Worm (Caenorhabditis elegans) whole organism, L4 larva: ENCODE results near the gene cpg-9.
A peak's percentile ranks its signal among the peaks of the same experiment; 100 is the strongest.

ENCODE experiments used
- D1046.2 ChIP-seq: fragments of 200-800 bp; sonication (Bioruptor generic); IDR thresholded peaks from 2 replicates; pipeline ENCODE4 v1.3.6; 2022; ENCODE audit warnings: missing genetic modification characterization, missing compliant biosample characterization
- Y5F2A.4 ChIP-seq: fragments of 200-800 bp; sonication (Bioruptor generic); optimal IDR thresholded peaks from 2 replicates; lab custom pipeline; 2018; ENCODE audit warnings: mild to moderate bottlenecking, missing genetic modification characterization, missing compliant biosample characterization
- ZK546.5 ChIP-seq, 2 experiments: sonication (generic microtip); optimal IDR thresholded peaks; 2 replicates each; lab custom pipeline; 2017; ENCODE audit warnings: missing biosample characterization in 2 of 2, missing genetic modification characterization in 2 of 2
- aha-1 ChIP-seq: fragments of 150-350 bp; peaks from one replicate; lab custom pipeline; 2014; ENCODE audit warnings: missing biosample characterization, missing genetic modification characterization
- ceh-28 ChIP-seq: fragments of 150-350 bp; optimal IDR thresholded peaks from 2 replicates; lab custom pipeline; 2014; ENCODE audit warnings: missing biosample characterization, missing genetic modification reagents, missing genetic modification characterization
- ceh-44 ChIP-seq: fragments of 200-800 bp; sonication (Bioruptor generic); IDR thresholded peaks from 2 replicates; pipeline ENCODE4 v1.3.6; 2022; ENCODE audit warnings: missing genetic modification reagents, missing genetic modification characterization, missing compliant biosample characterization
- ceh-82 ChIP-seq: sonication (generic microtip); optimal IDR thresholded peaks from 2 replicates; lab custom pipeline; 2017; ENCODE audit warnings: missing biosample characterization, missing genetic modification characterization
- ces-1 ChIP-seq: fragments of 150-350 bp; sonication (generic microtip); optimal IDR thresholded peaks from 4 replicates; lab custom pipeline; 2014; ENCODE audit warnings: missing biosample characterization, missing genetic modification reagents, missing genetic modification characterization
- dmd-6 ChIP-seq: fragments of 200-800 bp; sonication (Bioruptor generic); IDR thresholded peaks from 2 replicates; pipeline ENCODE4 v1.3.6; 2022; ENCODE audit warnings: missing genetic modification reagents, missing genetic modification characterization, missing compliant biosample characterization
- dmd-9 ChIP-seq: fragments of 200-800 bp; sonication (Bioruptor generic); IDR thresholded peaks from 2 replicates; pipeline ENCODE4 v1.3.6; 2022; ENCODE audit warnings: missing genetic modification reagents, missing genetic modification characterization, missing compliant biosample characterization
- egl-27 ChIP-seq: sonication (generic microtip); optimal IDR thresholded peaks from 3 replicates; lab custom pipeline; 2017; ENCODE audit warnings: missing biosample characterization, missing genetic modification reagents, missing genetic modification characterization
- gei-8 ChIP-seq: fragments of 200-800 bp; sonication (Bioruptor generic); optimal IDR thresholded peaks from 2 replicates; lab custom pipeline; 2018; ENCODE audit warnings: mild to moderate bottlenecking, missing genetic modification characterization, missing compliant biosample characterization
- jun-1 ChIP-seq: fragments of 150-350 bp; optimal IDR thresholded peaks from 2 replicates; lab custom pipeline; 2014; ENCODE audit warnings: missing biosample characterization, missing genetic modification reagents, missing genetic modification characterization
- lin-1 ChIP-seq: fragments of 200-800 bp; sonication (Bioruptor generic); IDR thresholded peaks from 2 replicates; pipeline ENCODE4 v1.3.6; 2022; ENCODE audit warnings: missing genetic modification reagents, missing genetic modification characterization, missing compliant biosample characterization
- lin-13 ChIP-seq: fragments of 150-350 bp; optimal IDR thresholded peaks from 2 replicates; lab custom pipeline; 2014; ENCODE audit warnings: missing biosample characterization, missing genetic modification reagents, missing genetic modification characterization
- madf-9 ChIP-seq: fragments of 200-800 bp; sonication (Bioruptor generic); conservative IDR thresholded peaks from 2 replicates; pipeline ENCODE4 v1.3.6; 2022; ENCODE audit warnings: missing genetic modification reagents, missing genetic modification characterization, missing compliant biosample characterization
- mxl-3 ChIP-seq: fragments of 200-800 bp; sonication (Bioruptor generic); optimal IDR thresholded peaks from 2 replicates; lab custom pipeline; 2018; ENCODE audit warnings: mild to moderate bottlenecking, missing genetic modification characterization, missing compliant biosample characterization
- nhr-25 ChIP-seq: sonication (generic microtip); optimal IDR thresholded peaks from 2 replicates; lab custom pipeline; 2017; ENCODE audit warnings: missing genetic modification characterization, mild to moderate bottlenecking, missing compliant biosample characterization, antibody characterized with exemption, moderate library complexity, borderline replicate concordance; ENCODE audit not compliant: insufficient read depth
- nhr-41 ChIP-seq: fragments of 200-800 bp; sonication (Bioruptor generic); IDR thresholded peaks from 2 replicates; pipeline ENCODE4 v1.3.6; 2022; ENCODE audit warnings: missing genetic modification reagents, missing genetic modification characterization, missing compliant biosample characterization
- pha-4 ChIP-seq, 2 experiments: fragments of 150-350 bp in 1 of 2; fragments of 200-800 bp in 1 of 2; sonication (Bioruptor generic) in 1 of 2; IDR thresholded peaks in 1 of 2; optimal IDR thresholded peaks in 1 of 2; 2 replicates each; pipeline versions ENCODE4 v1.3.6 to Lab custom; 2014 to 2022; ENCODE audit warnings: missing genetic modification characterization in 2 of 2, missing genetic modification reagents in 2 of 2, missing biosample characterization in 1 of 2, missing compliant biosample characterization in 1 of 2
- pqm-1 ChIP-seq: sonication (generic microtip); optimal IDR thresholded peaks from 2 replicates; lab custom pipeline; 2017; ENCODE audit warnings: missing biosample characterization, missing genetic modification characterization
- spr-1 ChIP-seq: sonication (generic microtip); optimal IDR thresholded peaks from 2 replicates; lab custom pipeline; 2016; ENCODE audit warnings: mild to moderate bottlenecking, missing genetic modification characterization, missing compliant biosample characterization
- unc-62 ChIP-seq, 3 experiments: fragments of 150-350 bp in 1 of 3; sonication (generic microtip); optimal IDR thresholded peaks in 2 of 3; peaks in 1 of 3; 1 replicate in 1 of 3; 2 replicates in 2 of 3; lab custom pipeline; 2014 to 2017; ENCODE audit warnings: missing biosample characterization in 3 of 3, missing genetic modification characterization in 3 of 3, missing genetic modification reagents in 3 of 3, missing genotype in 1 of 3
- zfp-2 ChIP-seq: sonication (generic microtip); optimal IDR thresholded peaks from 2 replicates; lab custom pipeline; 2016; ENCODE audit warnings: mild to moderate bottlenecking, missing genetic modification characterization, missing compliant biosample characterization
- zfp-3 ChIP-seq: fragments of 200-800 bp; sonication (Bioruptor generic); conservative IDR thresholded peaks from 2 replicates; pipeline ENCODE4 v1.3.6; 2022; ENCODE audit warnings: missing genetic modification reagents, missing genetic modification characterization, missing compliant biosample characterization
- zip-11 ChIP-seq: fragments of 200-800 bp; sonication (Bioruptor generic); IDR thresholded peaks from 2 replicates; pipeline ENCODE4 v1.3.6; 2022; ENCODE audit warnings: missing genetic modification characterization, missing compliant biosample characterization

Gene cpg-9

DNA sequence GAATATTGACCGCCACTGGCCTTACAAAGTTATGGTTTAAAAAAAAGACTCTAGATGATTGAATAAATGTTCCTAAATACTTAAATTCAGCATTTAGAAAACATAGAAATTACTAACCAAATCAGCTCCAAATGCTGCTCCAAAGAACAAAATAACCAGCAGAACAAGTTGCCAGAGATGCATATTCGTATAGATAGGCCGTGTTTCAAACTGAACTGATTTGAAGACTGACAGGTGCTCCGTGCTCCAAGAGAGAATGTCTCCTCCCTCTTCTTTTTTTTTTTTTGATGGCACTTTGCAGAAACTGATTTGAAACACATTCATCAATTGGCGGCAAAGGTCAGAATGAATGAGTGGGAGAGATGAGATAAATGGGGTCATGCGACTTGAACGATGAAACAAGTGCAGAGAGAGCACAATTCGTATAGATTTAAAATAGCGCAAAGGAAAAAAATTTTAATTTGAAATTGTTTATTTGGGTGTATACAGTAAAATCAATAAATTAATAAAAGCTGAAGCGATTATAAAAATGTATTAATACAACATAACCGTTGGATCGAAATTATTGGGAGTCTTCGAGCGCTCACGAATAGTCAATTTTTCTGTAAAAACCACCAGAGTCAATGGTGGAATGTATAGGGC lies at the start of gene cpg-9:
cpg-9 (minus strand) TSS at position 592 of the 642 bp plus-strand sequence.
- TF ChIP-seq unc-62 (GFP tag; optimal IDR thresholded peaks at IDR 0.05 in 1 of 2; lab: Kevin White, UChicago) = peak in 1 of 2 experiments; percentile 92
- no peak for TF ChIP-seq unc-62 (tag; optimal IDR thresholded peaks at IDR 0.05; lab: Kevin White, UChicago)
- TF ChIP-seq dmd-6 = no peak
- TF ChIP-seq ceh-82 (tag; lab: Kevin White, UChicago) = no peak

DNA sequence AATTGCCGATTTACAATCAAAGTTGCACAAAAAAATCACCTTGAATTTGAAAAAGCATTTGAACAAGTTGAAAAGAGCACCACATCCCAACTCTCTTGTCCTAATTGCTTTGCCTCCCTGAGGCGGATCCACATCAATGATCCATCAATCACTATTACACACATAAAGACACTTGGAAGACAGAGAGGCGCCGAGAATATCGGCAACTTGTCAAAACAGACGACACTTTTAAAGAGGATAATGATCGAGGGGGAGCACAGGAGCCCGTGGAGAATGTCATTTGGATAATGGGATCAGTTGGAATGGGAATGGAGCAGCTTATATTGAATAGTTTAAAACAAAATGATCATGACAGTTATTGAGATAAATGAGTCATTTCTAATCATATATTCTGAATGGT lies 31.2 kb upstream of the cpg-9 start:
- TF ChIP-seq ceh-28 (tag; lab: Kevin White, UChicago) (no peak), egl-27 (tag; lab: Kevin White, UChicago) (no peak), jun-1 (tag; lab: Kevin White, UChicago) (no peak)

DNA sequence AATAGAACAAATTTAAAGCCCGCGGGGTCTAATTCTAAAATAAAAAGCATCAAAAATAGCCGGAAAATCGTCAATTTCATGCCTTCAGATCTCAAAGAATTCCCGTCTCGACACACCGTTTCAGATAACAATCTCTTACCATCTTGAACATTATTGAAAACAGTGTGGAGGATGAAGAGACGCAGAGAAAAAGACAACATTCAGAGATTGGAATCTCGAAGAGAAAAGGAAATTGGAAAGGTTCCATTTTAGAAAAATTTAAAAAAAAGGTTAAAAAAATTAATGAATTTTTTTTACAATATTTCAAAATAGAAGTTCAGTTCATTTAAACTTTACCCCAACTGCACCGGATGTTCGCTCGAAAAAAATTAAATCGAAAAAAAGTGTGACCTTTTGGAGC lies 27.0 kb upstream of the cpg-9 start:
- no peak for TF ChIP-seq ces-1
- TF ChIP-seq gei-8 (GFP tag; lab: Kevin White, UChicago) = no peak
- no peak for TF ChIP-seq dmd-9 (GFP tag; lab: Robert Waterston, UW)
- no peak for TF ChIP-seq nhr-41 (GFP tag; lab: Robert Waterston, UW)

DNA sequence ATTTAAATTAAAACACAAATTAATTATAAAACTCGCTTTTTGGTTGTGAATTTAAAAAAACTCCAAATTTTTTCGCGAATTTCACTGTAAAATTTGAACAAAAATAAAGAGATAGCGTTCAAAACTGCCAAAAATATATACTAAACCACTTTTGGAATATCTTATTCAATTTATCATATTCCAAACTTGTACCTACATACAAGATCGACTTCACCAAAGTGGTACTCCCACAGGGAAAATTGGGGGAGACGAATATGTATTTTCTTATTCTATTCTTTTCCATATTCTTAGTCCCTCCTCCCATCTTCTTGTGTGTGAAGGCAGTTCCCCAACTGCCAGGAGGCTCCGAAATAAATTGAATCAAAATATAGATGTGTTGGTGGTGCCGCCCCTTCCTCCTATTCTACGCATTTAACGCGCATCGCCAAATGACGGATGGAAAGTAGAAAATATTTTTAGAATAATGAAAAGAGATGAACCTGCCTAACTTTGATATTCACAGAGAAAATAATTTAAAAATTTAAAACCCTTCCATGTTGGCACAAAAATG lies 26.1 kb upstream of the cpg-9 start:
- no peak for TF ChIP-seq zfp-2 (tag; lab: Kevin White, UChicago)
- TF ChIP-seq ces-1 = peak; percentile 50
- TF ChIP-seq mxl-3 (GFP tag; lab: Kevin White, UChicago) = no peak
- TF ChIP-seq ceh-44 = no peak
- TF ChIP-seq zip-11 = no peak

DNA sequence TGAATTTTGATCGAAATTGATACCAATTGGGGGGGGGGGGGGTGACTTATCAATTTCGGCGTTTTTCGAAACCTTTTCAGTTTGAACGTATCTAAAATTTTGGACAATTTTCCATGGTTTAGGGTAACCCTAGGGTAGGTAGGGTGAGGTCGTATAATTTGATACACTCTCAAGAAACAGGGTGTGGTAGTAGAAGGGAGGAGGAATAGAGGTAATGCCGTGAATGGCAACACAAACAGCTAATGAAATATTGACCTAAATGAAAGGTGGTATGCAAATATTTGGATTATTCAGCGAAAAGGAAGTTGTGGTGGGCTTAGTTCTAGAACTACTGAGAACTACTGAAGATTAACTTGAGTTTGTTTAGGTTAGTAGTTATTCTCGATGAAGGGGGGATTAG lies 23.0 kb upstream of the cpg-9 start:
- TF ChIP-seq nhr-25 (tag; lab: Kevin White, UChicago) = no peak
- TF ChIP-seq pqm-1 = no peak
- peak; percentile 95 for TF ChIP-seq aha-1 (tag; lab: Kevin White, UChicago)
- TF ChIP-seq pha-4 (GFP tag; IDR thresholded peaks at IDR 0.05; lab: Robert Waterston, UW) = no peak
- no peak for TF ChIP-seq pha-4 (tag; optimal IDR thresholded peaks at IDR 0.05; lab: Kevin White, UChicago)
- TF ChIP-seq Y5F2A.4 = no peak
- no peak for TF ChIP-seq madf-9
- TF ChIP-seq lin-1 = no peak

DNA sequence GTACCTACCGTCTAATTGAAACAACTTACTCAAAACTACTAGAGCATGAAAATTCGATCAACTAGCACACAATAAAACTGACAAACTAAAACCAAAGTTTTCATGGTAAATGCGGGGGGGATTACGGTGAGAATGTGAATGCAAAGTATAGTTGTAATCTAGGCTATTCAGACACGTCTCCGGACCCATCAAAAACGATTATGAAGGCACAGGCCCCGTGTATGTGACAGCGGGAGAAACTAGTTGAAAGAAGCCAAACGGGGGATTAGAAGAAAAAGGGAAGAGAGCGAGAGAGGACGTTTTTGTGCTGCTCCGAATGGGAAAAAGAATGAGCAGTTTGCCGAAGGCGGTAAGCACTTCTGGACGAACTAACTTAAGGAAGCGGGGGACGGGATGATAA lies 21.1 kb upstream of the cpg-9 start:
- TF ChIP-seq D1046.2 (GFP tag; lab: Robert Waterston, UW) = no peak
- no peak for TF ChIP-seq nhr-41 (GFP tag; lab: Robert Waterston, UW)
- no peak for TF ChIP-seq zfp-3 (GFP tag; lab: Robert Waterston, UW)
- TF ChIP-seq spr-1 (tag; lab: Kevin White, UChicago) = no peak
- no peak for TF ChIP-seq unc-62 (GFP tag; optimal IDR thresholded peaks at IDR 0.05 in 1 of 2; lab: Kevin White, UChicago)
- TF ChIP-seq unc-62 (tag; optimal IDR thresholded peaks at IDR 0.05; lab: Kevin White, UChicago) = no peak

DNA sequence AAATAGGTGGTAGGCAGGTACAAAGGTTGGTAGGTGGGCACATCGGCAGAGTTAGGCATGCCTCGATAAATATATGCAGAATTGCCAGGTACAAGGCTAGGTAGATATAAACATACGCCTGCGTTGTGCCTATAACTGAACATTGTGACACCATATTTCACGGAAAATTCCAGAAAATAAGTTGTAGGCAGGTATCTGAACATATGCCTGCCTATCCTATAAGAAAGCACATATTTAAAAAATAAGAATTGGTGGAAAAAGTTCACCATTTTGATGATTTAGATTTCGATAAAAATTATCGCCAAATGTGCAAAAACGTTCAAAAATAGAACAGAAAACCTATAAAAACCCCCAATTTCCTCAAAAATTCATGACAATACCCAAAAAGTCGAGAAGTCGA lies 19.6 kb upstream of the cpg-9 start:
- peak; percentile 70 for TF ChIP-seq aha-1 (tag; lab: Kevin White, UChicago)
- no peak for TF ChIP-seq lin-13
- no peak for TF ChIP-seq ZK546.5 (tag; optimal IDR thresholded peaks at IDR 0.05; lab: Kevin White, UChicago)
- peak in 1 of 2 experiments; percentile 91 for TF ChIP-seq unc-62 (GFP tag; optimal IDR thresholded peaks at IDR 0.05 in 1 of 2; lab: Kevin White, UChicago)
- no peak for TF ChIP-seq unc-62 (tag; optimal IDR thresholded peaks at IDR 0.05; lab: Kevin White, UChicago)
